Fruit fly (Drosophila melanogaster) whole organism, embryonic: ENCODE measurements around the gene Zn72D.

ENCODE experiments used
- ATbp ChIP-seq: fragments of 200-800 bp; sonication (Bioruptor generic); optimal IDR thresholded peaks from 2 replicates; lab custom pipeline; 2017; ENCODE audit warnings: missing biosample characterization, mild to moderate bottlenecking, missing genetic modification characterization, missing genetic modification reagents
- B-H2 ChIP-seq: fragments of 200-800 bp; sonication (Bioruptor generic); optimal IDR thresholded peaks from 2 replicates; lab custom pipeline; 2018; ENCODE audit warnings: missing biosample characterization, mild to moderate bottlenecking, missing genetic modification characterization
- CG1024 ChIP-seq: fragments of 200-800 bp; sonication (Bioruptor generic); IDR thresholded peaks from 2 replicates; pipeline ENCODE4 v1.3.6; 2022; ENCODE audit warnings: missing biosample characterization, missing genetic modification characterization
- CG10979 ChIP-seq: fragments of 200-800 bp; sonication (Bioruptor generic); optimal IDR thresholded peaks from 2 replicates; lab custom pipeline; 2018; ENCODE audit warnings: missing biosample characterization, mild to moderate bottlenecking, missing genetic modification characterization, moderate library complexity
- CG11696 ChIP-seq: fragments of 200-800 bp; sonication (Bioruptor generic); IDR thresholded peaks from 2 replicates; pipeline ENCODE4 v1.3.6; 2022; ENCODE audit warnings: missing biosample characterization, missing genetic modification characterization
- CG12155 ChIP-seq: fragments of 200-800 bp; sonication (Bioruptor generic); optimal IDR thresholded peaks from 3 replicates; lab custom pipeline; 2016; ENCODE audit warnings: missing biosample characterization, missing genetic modification characterization
- CG12744 ChIP-seq: fragments of 200-800 bp; sonication (Bioruptor generic); optimal IDR thresholded peaks from 2 replicates; lab custom pipeline; 2016; ENCODE audit warnings: missing biosample characterization, missing genetic modification characterization
- CG13123 ChIP-seq: fragments of 200-800 bp; sonication (Bioruptor generic); optimal IDR thresholded peaks from 2 replicates; lab custom pipeline; 2016; ENCODE audit warnings: missing biosample characterization, missing genetic modification characterization
- CG13894 ChIP-seq: fragments of 200-800 bp; sonication (Bioruptor generic); optimal IDR thresholded peaks from 3 replicates; lab custom pipeline; 2018; ENCODE audit warnings: missing biosample characterization, mild to moderate bottlenecking, missing genetic modification characterization, moderate library complexity
- CG14710 ChIP-seq: fragments of 200-800 bp; sonication (Bioruptor generic); optimal IDR thresholded peaks from 3 replicates; lab custom pipeline; 2019; ENCODE audit warnings: missing biosample characterization, mild to moderate bottlenecking, missing genetic modification characterization, moderate library complexity
- CG1529 ChIP-seq: fragments of 200-800 bp; sonication (Bioruptor generic); optimal IDR thresholded peaks from 3 replicates; lab custom pipeline; 2018; ENCODE audit warnings: missing biosample characterization, missing genetic modification characterization
- CG16815 ChIP-seq: fragments of 200-800 bp; sonication (Bioruptor generic); optimal IDR thresholded peaks from 3 replicates; lab custom pipeline; 2017; ENCODE audit warnings: missing biosample characterization, mild to moderate bottlenecking, missing genetic modification characterization
- CG18011 ChIP-seq: fragments of 200-800 bp; sonication (Bioruptor generic); optimal IDR thresholded peaks from 2 replicates; lab custom pipeline; 2017; ENCODE audit warnings: missing biosample characterization, missing genetic modification characterization, mild to moderate bottlenecking, moderate library complexity, missing genotype
- CG18599 ChIP-seq: fragments of 200-800 bp; sonication (Bioruptor generic); optimal IDR thresholded peaks from 3 replicates; lab custom pipeline; 2017; ENCODE audit warnings: missing biosample characterization, missing genetic modification characterization, mild to moderate bottlenecking, moderate library complexity, missing genetic modification reagents
- CG31224 ChIP-seq: fragments of 200-800 bp; sonication (Bioruptor generic); IDR thresholded peaks from 2 replicates; pipeline ENCODE4 v1.3.6; 2022; ENCODE audit warnings: missing biosample characterization, missing genetic modification characterization
- CG31365 ChIP-seq: fragments of 200-800 bp; sonication (Bioruptor generic); optimal IDR thresholded peaks from 2 replicates; lab custom pipeline; 2018; ENCODE audit warnings: missing biosample characterization, mild to moderate bottlenecking, missing genetic modification characterization
- CG34376 ChIP-seq: fragments of 200-800 bp; sonication (Bioruptor generic); optimal IDR thresholded peaks from 2 replicates; lab custom pipeline; 2018; ENCODE audit warnings: missing biosample characterization, mild to moderate bottlenecking, missing genetic modification characterization
- CG7556 ChIP-seq: fragments of 200-800 bp; sonication (Bioruptor generic); optimal IDR thresholded peaks from 2 replicates; lab custom pipeline; 2017; ENCODE audit warnings: missing biosample characterization, mild to moderate bottlenecking, missing genetic modification characterization
- Chrac-16 ChIP-seq: fragments of 200-800 bp; sonication (Bioruptor generic); optimal IDR thresholded peaks from 3 replicates; lab custom pipeline; 2016; ENCODE audit warnings: missing biosample characterization, missing genetic modification characterization
- CoRest ChIP-seq: fragments of 200-800 bp; sonication (Bioruptor generic); optimal IDR thresholded peaks from 3 replicates; lab custom pipeline; 2018; ENCODE audit warnings: missing biosample characterization, mild to moderate bottlenecking, missing genetic modification characterization, moderate library complexity
- D19B ChIP-seq: fragments of 200-800 bp; sonication (Bioruptor generic); optimal IDR thresholded peaks from 2 replicates; lab custom pipeline; 2017; ENCODE audit warnings: missing biosample characterization, mild to moderate bottlenecking, missing genetic modification characterization
- Dek ChIP-seq: fragments of 200-800 bp; sonication (Bioruptor generic); optimal IDR thresholded peaks from 3 replicates; lab custom pipeline; 2019; ENCODE audit warnings: missing biosample characterization, mild to moderate bottlenecking, missing genetic modification characterization, moderate library complexity
- Dip2 ChIP-seq: fragments of 200-800 bp; sonication (Bioruptor generic); IDR thresholded peaks from 2 replicates; pipeline ENCODE4 v1.3.6; 2022; ENCODE audit warnings: missing biosample characterization, missing genetic modification characterization
- H2.0 ChIP-seq: fragments of 200-800 bp; sonication (Bioruptor generic); IDR thresholded peaks from 2 replicates; pipeline ENCODE4 v1.3.6; 2022; ENCODE audit warnings: missing biosample characterization, missing genetic modification characterization
- HLH4C ChIP-seq: fragments of 200-800 bp; sonication (Bioruptor generic); IDR thresholded peaks from 3 replicates; pipeline ENCODE4 v1.3.6; 2022; ENCODE audit warnings: missing biosample characterization, missing genetic modification characterization; ENCODE audit not compliant: partially characterized antibody
- HLH54F ChIP-seq: fragments of 200-800 bp; sonication (Bioruptor generic); optimal IDR thresholded peaks from 3 replicates; lab custom pipeline; 2016; ENCODE audit warnings: missing biosample characterization, missing genetic modification characterization
- HmgD ChIP-seq: fragments of 200-800 bp; sonication (Bioruptor generic); optimal IDR thresholded peaks from 3 replicates; lab custom pipeline; 2016; ENCODE audit warnings: missing biosample characterization, missing genetic modification characterization
- Lhr ChIP-seq: fragments of 200-800 bp; sonication (Bioruptor generic); optimal IDR thresholded peaks from 3 replicates; lab custom pipeline; 2017; ENCODE audit warnings: mild to moderate bottlenecking, missing biosample characterization, missing genetic modification reagents, missing genetic modification characterization
- PHDP ChIP-seq: fragments of 200-800 bp; sonication (Bioruptor generic); optimal IDR thresholded peaks from 3 replicates; lab custom pipeline; 2018; ENCODE audit warnings: missing biosample characterization, mild to moderate bottlenecking, missing genetic modification characterization, moderate library complexity
- Side ChIP-seq: fragments of 200-800 bp; sonication (Bioruptor generic); optimal IDR thresholded peaks from 2 replicates; lab custom pipeline; 2016; ENCODE audit warnings: missing biosample characterization, missing genetic modification characterization
- Xrp1 ChIP-seq: fragments of 200-800 bp; sonication (Bioruptor generic); IDR thresholded peaks from 2 replicates; pipeline ENCODE4 v1.3.6; 2022; ENCODE audit warnings: missing biosample characterization, missing genetic modification characterization
- amos ChIP-seq: fragments of 200-800 bp; sonication (Bioruptor generic); IDR thresholded peaks from 2 replicates; pipeline ENCODE4 v1.3.6; 2022; ENCODE audit warnings: missing biosample characterization, missing genetic modification characterization; ENCODE audit not compliant: partially characterized antibody
- bcd ChIP-seq: fragments of 200-800 bp; sonication (Bioruptor generic); optimal IDR thresholded peaks from 2 replicates; lab custom pipeline; 2017; ENCODE audit warnings: missing biosample characterization, mild to moderate bottlenecking, missing genetic modification characterization
- bsh ChIP-seq, 2 experiments: fragments of 200-800 bp; sonication (Bioruptor generic); optimal IDR thresholded peaks; 2 replicates each; lab custom pipeline; 2017 to 2018; ENCODE audit warnings: mild to moderate bottlenecking in 2 of 2, missing biosample characterization in 2 of 2, missing genetic modification characterization in 2 of 2, moderate library complexity in 1 of 2
- chinmo ChIP-seq: fragments of 200-800 bp; sonication (Bioruptor generic); IDR thresholded peaks from 4 replicates; pipeline ENCODE4 v1.3.6; 2022; ENCODE audit warnings: missing biosample characterization, missing genetic modification characterization; ENCODE audit not compliant: partially characterized antibody
- da ChIP-seq: fragments of 200-800 bp; sonication (Bioruptor generic); optimal IDR thresholded peaks from 2 replicates; lab custom pipeline; 2016; ENCODE audit warnings: missing biosample characterization, missing genetic modification characterization
- dysf ChIP-seq: fragments of 200-800 bp; sonication (Bioruptor generic); IDR thresholded peaks from 3 replicates; pipeline ENCODE4 v1.3.6; 2022; ENCODE audit warnings: missing biosample characterization, missing genetic modification characterization
- h ChIP-seq: fragments of >200 bp; optimal IDR thresholded peaks from 2 replicates; lab custom pipeline; 2017
- hb ChIP-seq: fragments of 200-800 bp; sonication (Bioruptor generic); IDR thresholded peaks from 3 replicates; pipeline ENCODE4 v1.3.6; 2022; ENCODE audit warnings: missing biosample characterization, missing genetic modification characterization; ENCODE audit not compliant: partially characterized antibody
- hth ChIP-seq: fragments of >200 bp; optimal IDR thresholded peaks from 2 replicates; lab custom pipeline; 2017; ENCODE audit warnings: inconsistent platforms
- jing ChIP-seq: fragments of 200-800 bp; sonication (Bioruptor generic); optimal IDR thresholded peaks from 2 replicates; lab custom pipeline; 2018; ENCODE audit warnings: missing biosample characterization, mild to moderate bottlenecking, missing genetic modification characterization
- kah ChIP-seq: fragments of 200-800 bp; sonication (Bioruptor generic); optimal IDR thresholded peaks from 2 replicates; lab custom pipeline; 2018; ENCODE audit warnings: missing biosample characterization, mild to moderate bottlenecking, missing genetic modification characterization
- nau ChIP-seq: fragments of 200-800 bp; sonication (Bioruptor generic); optimal IDR thresholded peaks from 3 replicates; lab custom pipeline; 2017; ENCODE audit warnings: missing biosample characterization, mild to moderate bottlenecking, missing genetic modification characterization, missing genetic modification reagents
- org-1 ChIP-seq: fragments of 200-800 bp; sonication (Bioruptor generic); optimal IDR thresholded peaks from 2 replicates; lab custom pipeline; 2017; ENCODE audit warnings: missing biosample characterization, missing genetic modification characterization
- pan ChIP-seq, 4 experiments: fragments of >200 bp in 3 of 4; fragments of 200-800 bp in 1 of 4; sonication (Bioruptor generic) in 1 of 4; optimal IDR thresholded peaks in 3 of 4; IDR thresholded peaks in 1 of 4; 2 replicates each; pipeline versions ENCODE4 v1.3.6 to Lab custom; 2017 to 2022; ENCODE audit warnings: missing biosample characterization in 2 of 4, missing genetic modification characterization in 2 of 4, mixed read lengths in 1 of 4
- pnt ChIP-seq: fragments of 200-800 bp; sonication (Bioruptor generic); optimal IDR thresholded peaks from 3 replicates; lab custom pipeline; 2016; ENCODE audit warnings: missing biosample characterization, missing genetic modification characterization
- sna ChIP-seq: fragments of 200-800 bp; sonication (Bioruptor generic); IDR thresholded peaks from 2 replicates; pipeline ENCODE4 v1.3.6; 2022; ENCODE audit warnings: missing biosample characterization, missing genetic modification characterization; ENCODE audit not compliant: partially characterized antibody
- ssp ChIP-seq: fragments of 200-800 bp; sonication (Bioruptor generic); IDR thresholded peaks from 2 replicates; pipeline ENCODE4 v1.3.6; 2022; ENCODE audit warnings: missing biosample characterization, missing genetic modification characterization
- vfl ChIP-seq: fragments of 200-800 bp; sonication (Bioruptor generic); optimal IDR thresholded peaks from 2 replicates; lab custom pipeline; 2016; ENCODE audit warnings: missing biosample characterization, missing genetic modification characterization
- vnd ChIP-seq: fragments of 200-800 bp; sonication (Bioruptor generic); IDR thresholded peaks from 3 replicates; pipeline ENCODE4 v1.3.6; 2022; ENCODE audit warnings: missing biosample characterization, missing genetic modification characterization; ENCODE audit not compliant: partially characterized antibody

Gene Zn72D

DNA sequence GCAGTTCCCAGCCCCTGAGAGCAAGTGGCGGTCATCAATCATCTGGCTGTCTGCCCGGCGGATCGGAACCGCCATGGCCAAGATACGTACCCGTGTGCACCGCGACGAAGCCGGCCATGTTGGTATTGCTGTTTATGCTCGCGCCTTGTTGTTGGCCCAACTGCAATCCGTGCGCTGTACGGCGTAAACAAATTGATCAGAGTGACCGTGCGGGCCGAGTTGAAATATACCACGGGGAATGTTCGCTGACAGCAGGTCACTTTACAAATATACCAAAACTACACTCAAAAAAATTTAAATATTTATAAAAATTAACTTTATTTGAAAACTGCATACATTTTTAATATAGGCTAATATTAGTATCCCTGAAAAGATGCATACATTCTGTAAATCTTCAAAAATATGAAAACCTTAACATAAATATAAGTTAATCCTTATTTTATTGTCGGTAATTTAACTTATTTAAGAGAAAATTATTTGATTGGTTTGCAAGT, 25.1 kb downstream of the Zn72D start, which contains the start of gene Tasp1 (continued):
- TF ChIP-seq bcd (GFP tag; lab: Kevin White, UChicago) = peak; percentile 54
- TF ChIP-seq CG31224 = peak; percentile 60
- TF ChIP-seq amos (GFP tag; lab: Robert Waterston, UW) = peak; percentile 28; the same call in 1 of the 2 replicates
- peak; percentile 54 for TF ChIP-seq CG18599 (GFP tag; lab: Kevin White, UChicago)
- no peak for TF ChIP-seq CG13894
- no peak for TF ChIP-seq ATbp (GFP tag; lab: Kevin White, UChicago)
- peak; percentile 11 for TF ChIP-seq B-H2 (GFP tag; lab: Kevin White, UChicago)
- TF ChIP-seq vfl (GFP tag; lab: Kevin White, UChicago) = peak; percentile 48
- TF ChIP-seq PHDP (tag; lab: Kevin White, UChicago) = peak; percentile 75
- no peak for TF ChIP-seq CG18011 (GFP tag; lab: Kevin White, UChicago)
- TF ChIP-seq Chrac-16 = peak; percentile 50
- TF ChIP-seq D19B (GFP tag; lab: Kevin White, UChicago) = no peak
- TF ChIP-seq CoRest (tag; lab: Kevin White, UChicago) = peak; percentile 82
- no peak for TF ChIP-seq HLH54F (GFP tag; lab: Kevin White, UChicago)
- 0 out of 4 replicates have a peak, but pooled peaks have one; percentile 31 for TF ChIP-seq chinmo (GFP tag; lab: Robert Waterston, UW)
- TF ChIP-seq Dip2 (GFP tag; lab: Robert Waterston, UW) = no peak
- no peak for TF ChIP-seq pnt (GFP tag; lab: Kevin White, UChicago)
- TF ChIP-seq bsh (GFP tag; optimal IDR thresholded peaks at IDR 0.05; lab: Kevin White, UChicago) = peak in 1 of 2 experiments; percentile 74
- TF ChIP-seq Xrp1 (GFP tag; lab: Robert Waterston, UW) = peak; percentile 79
- peak; percentile 77; the same call in 1 of the 3 replicates for TF ChIP-seq dysf (GFP tag; lab: Robert Waterston, UW)
- peak; percentile 59 for TF ChIP-seq CG12155
- TF ChIP-seq ssp (GFP tag; lab: Robert Waterston, UW) = peak; percentile 47
- TF ChIP-seq CG14710 = peak; percentile 68
- no peak for TF ChIP-seq CG7556 (GFP tag; lab: Kevin White, UChicago)
- TF ChIP-seq HmgD (GFP tag; lab: Kevin White, UChicago) = no peak
- TF ChIP-seq vnd (GFP tag; lab: Robert Waterston, UW) = no peak
- no peak for TF ChIP-seq h (lab: Kevin White, UChicago)
- peak; percentile 60 for TF ChIP-seq CG1024 (GFP tag; lab: Robert Waterston, UW)
- TF ChIP-seq pan (optimal IDR thresholded peaks at IDR 0.05; lab: Kevin White, UChicago) = no peak
- peak in 1 of 2 experiments; percentile 87 for TF ChIP-seq pan (GFP tag; optimal IDR thresholded peaks at IDR 0.05 in 1 of 2, IDR thresholded peaks at IDR 0.05 in 1 of 2)
- TF ChIP-seq da (GFP tag; lab: Kevin White, UChicago) = no peak
- TF ChIP-seq org-1 (GFP tag; lab: Kevin White, UChicago) = no peak
- no peak for TF ChIP-seq nau (GFP tag; lab: Kevin White, UChicago)
- no peak for TF ChIP-seq hth
- peak; percentile 40 for TF ChIP-seq kah (GFP tag; lab: Kevin White, UChicago)
- no peak for TF ChIP-seq HLH4C (GFP tag; lab: Robert Waterston, UW)
- TF ChIP-seq Dek (tag; lab: Kevin White, UChicago) = peak; percentile 81
- TF ChIP-seq H2.0 = peak; percentile 59
- no peak for TF ChIP-seq CG11696 (GFP tag; lab: Robert Waterston, UW)
- no peak for TF ChIP-seq CG12744
- TF ChIP-seq sna (GFP tag; lab: Robert Waterston, UW) = no peak
- no peak for TF ChIP-seq CG13123
- TF ChIP-seq CG34376 = no peak
- TF ChIP-seq hb (GFP tag; lab: Robert Waterston, UW) = no peak
- no peak for TF ChIP-seq CG31365 (tag; lab: Kevin White, UChicago)
- TF ChIP-seq CG10979 = peak; percentile 71
- TF ChIP-seq CG16815 (GFP tag; lab: Kevin White, UChicago) = peak; percentile 5
- TF ChIP-seq Lhr (GFP tag; lab: Kevin White, UChicago) = peak; percentile 49
- TF ChIP-seq CG1529 (GFP tag; lab: Kevin White, UChicago) = no peak
- TF ChIP-seq jing (GFP tag; lab: Kevin White, UChicago) = no peak
- peak; percentile 22 for TF ChIP-seq Side (GFP tag; lab: Kevin White, UChicago)
